Fruit fly (Drosophila melanogaster): Measurements from ENCODE around the gene IntS14.

Gene IntS14

DNA sequence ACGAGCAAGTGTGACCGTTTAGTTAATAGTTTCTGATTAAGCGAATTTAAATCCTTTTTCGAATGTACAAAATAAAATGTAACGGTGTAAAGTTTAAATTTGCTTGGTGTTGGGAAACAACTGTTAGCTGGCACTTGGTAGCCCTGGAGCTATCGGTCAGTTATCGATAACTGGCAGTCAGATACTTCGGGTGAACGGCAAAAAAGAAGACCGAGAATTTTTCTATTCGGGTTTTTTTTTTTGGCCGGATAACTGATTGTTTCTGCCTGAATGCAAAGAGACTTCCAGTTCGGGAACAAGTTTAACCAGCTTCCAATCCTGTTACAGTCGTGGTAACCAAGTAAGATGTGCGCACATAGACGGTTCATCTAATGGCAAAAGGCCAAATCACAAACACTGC lies 13.3 kb downstream of the IntS14 start, which contains the start of gene CG4896:
TSS of gene CG4896 (plus strand) at position 169 of the 400 bp plus-strand sequence.
- TF ChIP-seq Hr83 (GFP tag; optimal IDR thresholded peaks at IDR 0.05; ENCODE audit: poor library complexity, severe bottlenecking), result peak; percentile 36
- no peak for TF ChIP-seq Rel (GFP tag; optimal IDR thresholded peaks at IDR 0.05)
- TF ChIP-seq Rel (tag; optimal IDR thresholded peaks at IDR 0.05), result peak; percentile 86
- no peak for TF ChIP-seq jim (GFP tag; optimal IDR thresholded peaks at IDR 0.05)
- no peak for TF ChIP-seq brk (GFP tag; optimal IDR thresholded peaks at IDR 0.05)

dm6 chr2L:1183799-1184198 lies 19.6 kb downstream of the IntS14 start, which contains the start of the genes CG5126 and Tgt:
Gene CG5126, minus strand, starts transcription at chr2L:1184020.
Gene Tgt, plus strand, starts transcription at chr2L:1184065.
- no peak for TF ChIP-seq Rel (GFP tag; optimal IDR thresholded peaks at IDR 0.05)
- peak; percentile 81 for TF ChIP-seq Rel (tag; optimal IDR thresholded peaks at IDR 0.05)
- no peak for TF ChIP-seq br (GFP tag; optimal IDR thresholded peaks at IDR 0.05)

dm6 chr2L:1185642-1186497 lies 21.6 kb downstream of the IntS14 start, which contains the start of gene CG5001:
Gene CG5001, plus strand, starts transcription at chr2L:1185757.
- TF ChIP-seq br (GFP tag; optimal IDR thresholded peaks at IDR 0.05) (no peak), dmrt93B (GFP tag; optimal IDR thresholded peaks at IDR 0.05) (no peak), sv (GFP tag; optimal IDR thresholded peaks at IDR 0.05) (peak; percentile 64), OdsH (GFP tag; optimal IDR thresholded peaks at IDR 0.05) (peak; percentile 75), dl (GFP tag; optimal IDR thresholded peaks at IDR 0.05; ENCODE audit: insufficient read depth in 1 of 2, partially characterized antibody in 2 of 2) (peak in 1 of 2 experiments; percentile 94), usp (GFP tag; optimal IDR thresholded peaks at IDR 0.05) (no peak), Jra (GFP tag; optimal IDR thresholded peaks at IDR 0.05) (no peak), CG32264 (GFP tag; optimal IDR thresholded peaks at IDR 0.05) (peak; percentile 38), N (GFP tag; optimal IDR thresholded peaks at IDR 0.05) (no peak), Abd-B (GFP tag; optimal IDR thresholded peaks at IDR 0.05) (no peak), Hr83 (GFP tag; optimal IDR thresholded peaks at IDR 0.05; ENCODE audit: poor library complexity, severe bottlenecking) (peak; percentile 58), Vsx2 (GFP tag; optimal IDR thresholded peaks at IDR 0.05; ENCODE audit: partially characterized antibody) (no peak), Rel (GFP tag; optimal IDR thresholded peaks at IDR 0.05) (no peak), Rel (tag; optimal IDR thresholded peaks at IDR 0.05) (peak; percentile 78), Mio (GFP tag; optimal IDR thresholded peaks at IDR 0.05) (no peak), Hr78 (GFP tag; optimal IDR thresholded peaks at IDR 0.05) (no peak), Sp1 (GFP tag; optimal IDR thresholded peaks at IDR 0.05) (peak; percentile 62), rgr (GFP tag; optimal IDR thresholded peaks at IDR 0.05) (peak; percentile 75), dsf (GFP tag; optimal IDR thresholded peaks at IDR 0.05; ENCODE audit: borderline replicate concordance) (no peak), tai (GFP tag; optimal IDR thresholded peaks at IDR 0.05) (no peak), Myc (optimal IDR thresholded peaks at IDR 0.05) (no peak), lola (GFP tag; optimal IDR thresholded peaks at IDR 0.05) (no peak), sage (GFP tag; optimal IDR thresholded peaks at IDR 0.05) (no peak), CG9705 (GFP tag; optimal IDR thresholded peaks at IDR 0.05) (peak; percentile 60), brk (GFP tag; optimal IDR thresholded peaks at IDR 0.05) (no peak), fru (GFP tag; optimal IDR thresholded peaks at IDR 0.05) (peak; percentile 14), ey (GFP tag; optimal IDR thresholded peaks at IDR 0.05) (peak; percentile 62), h (GFP tag; optimal IDR thresholded peaks at IDR 0.05) (peak; percentile 80), CrebA (GFP tag; optimal IDR thresholded peaks at IDR 0.05; ENCODE audit: borderline replicate concordance) (no peak), woc (GFP tag; optimal IDR thresholded peaks at IDR 0.05) (no peak), Dfd (GFP tag; optimal IDR thresholded peaks at IDR 0.05) (no peak), Dif (GFP tag; optimal IDR thresholded peaks at IDR 0.05; ENCODE audit: partially characterized antibody) (peak; percentile 95), GATAd (GFP tag; optimal IDR thresholded peaks at IDR 0.05) (no peak), HLH106 (tag; optimal IDR thresholded peaks at IDR 0.05) (peak; percentile 83), foxo (GFP tag; optimal IDR thresholded peaks at IDR 0.05) (peak in 1 of 2 experiments; percentile 79), jim (GFP tag; optimal IDR thresholded peaks at IDR 0.05) (no peak), psq (GFP tag; optimal IDR thresholded peaks at IDR 0.05) (peak; percentile 79), Hnf4 (GFP tag; optimal IDR thresholded peaks at IDR 0.05) (no peak)

Data from whole organism, wandering third instar larva.